Worm (Caenorhabditis elegans): ENCODE measurements around the gene C16H3.3.

C16H3.3 gene

DNA sequence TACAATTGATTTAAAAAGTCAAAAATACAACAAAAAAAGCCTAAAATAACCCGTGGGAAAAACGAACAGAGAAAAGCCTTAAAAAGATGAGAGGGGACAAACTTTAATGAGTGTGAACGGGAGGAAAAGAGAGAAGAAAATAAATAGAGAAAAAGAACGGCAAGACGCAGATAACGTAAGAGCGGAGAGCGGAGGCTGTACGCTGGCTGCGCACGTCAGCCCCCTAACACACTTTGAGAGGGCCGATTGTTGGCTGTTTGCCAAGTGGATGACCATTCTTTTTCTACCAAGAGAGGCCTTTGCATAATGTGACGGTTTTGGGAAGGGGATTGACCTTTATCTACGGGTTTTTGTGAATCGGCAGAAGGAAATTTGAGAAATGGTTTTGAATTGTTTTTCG is 47.7 kb downstream of the C16H3.3 start:
- TF ChIP-seq sma-3 (GFP tag; optimal IDR thresholded peaks at IDR 0.05) (no peak), sem-4 (tag; optimal IDR thresholded peaks at IDR 0.05) (peak; percentile 51), mab-5 (tag; optimal IDR thresholded peaks at IDR 0.05) (no peak), R02D3.7 (tag; optimal IDR thresholded peaks at IDR 0.05) (no peak)

- TF ChIP-seq nhr-77 (tag; optimal IDR thresholded peaks at IDR 0.05) (no peak), fos-1 (tag; optimal IDR thresholded peaks at IDR 0.05) (no peak), nhr-11 (tag; optimal IDR thresholded peaks at IDR 0.05) (no peak), unc-39 (tag; optimal IDR thresholded peaks at IDR 0.05) (no peak), unc-55 (GFP tag; optimal IDR thresholded peaks at IDR 0.05) (no peak), nhr-129 (tag; optimal IDR thresholded peaks at IDR 0.05) (no peak), ztf-4 (tag; optimal IDR thresholded peaks at IDR 0.05) (no peak), sma-9 (GFP tag; optimal IDR thresholded peaks at IDR 0.05) (no peak), sma-9 (tag; optimal IDR thresholded peaks at IDR 0.05) (no peak), nhr-25 (tag; optimal IDR thresholded peaks at IDR 0.05) (no peak), R02D3.7 (tag; optimal IDR thresholded peaks at IDR 0.05) (no peak), lin-11 (tag; optimal IDR thresholded peaks at IDR 0.05) (no peak), zag-1 (tag; optimal IDR thresholded peaks at IDR 0.05) (no peak), mab-5 (tag; optimal IDR thresholded peaks at IDR 0.05) (no peak)
These were observed 56.1 kb downstream of the C16H3.3 start for ce11 chrX:17553772-17554171.
